Fruit fly (Drosophila melanogaster): ENCODE data around the gene Fnta.

dm6 chr2L:4830490-4830889, at the start of gene Fnta:
- TF ChIP-seq CG8159 (tag; optimal IDR thresholded peaks at IDR 0.05) (no peak), CG34367 (tag; optimal IDR thresholded peaks at IDR 0.05) (no peak), Pif1A (GFP tag; optimal IDR thresholded peaks at IDR 0.05) (no peak), rn (GFP tag; IDR thresholded peaks at IDR 0.05) (no peak)
